Worm (Caenorhabditis elegans) whole organism, young adult: Measurements from ENCODE around the gene catp-4.

Experiments used
- B0019.2 ChIP-seq: fragments of 200-800 bp; sonication (Bioruptor generic); conservative IDR thresholded peaks from 2 replicates; pipeline ENCODE4 v1.3.6; 2022; ENCODE audit warnings: missing genetic modification reagents, missing genetic modification characterization, missing compliant biosample characterization
- F23B12.7 ChIP-seq: sonication (generic microtip); optimal IDR thresholded peaks from 2 replicates; lab custom pipeline; 2017; ENCODE audit warnings: missing genetic modification characterization, mild to moderate bottlenecking, missing compliant biosample characterization, antibody characterized with exemption, moderate library complexity; ENCODE audit not compliant: insufficient read depth
- F37B4.10 ChIP-seq: fragments of 200-800 bp; sonication (Bioruptor generic); IDR thresholded peaks from 2 replicates; pipeline ENCODE4 v1.3.6; 2022; ENCODE audit warnings: missing genetic modification characterization, missing compliant biosample characterization
- F55B11.4 ChIP-seq: sonication (generic microtip); optimal IDR thresholded peaks from 2 replicates; lab custom pipeline; 2016; ENCODE audit warnings: missing compliant biosample characterization, missing genetic modification characterization, borderline replicate concordance; ENCODE audit not compliant: insufficient read depth
- K12H6.12 ChIP-seq: fragments of 200-800 bp; sonication (Bioruptor generic); optimal IDR thresholded peaks from 2 replicates; lab custom pipeline; 2018; ENCODE audit warnings: mild to moderate bottlenecking, missing genetic modification characterization, missing compliant biosample characterization
- T26A5.8 ChIP-seq: sonication (generic microtip); optimal IDR thresholded peaks from 2 replicates; lab custom pipeline; 2016; ENCODE audit warnings: missing genetic modification characterization, missing compliant biosample characterization
- Y67H2A.10 ChIP-seq: fragments of 200-800 bp; sonication (Bioruptor generic); conservative IDR thresholded peaks from 2 replicates; pipeline ENCODE4 v1.3.6; 2022; ENCODE audit warnings: missing genetic modification reagents, missing genetic modification characterization, missing compliant biosample characterization
- ZK185.1 ChIP-seq: sonication (generic microtip); optimal IDR thresholded peaks from 2 replicates; lab custom pipeline; 2016; ENCODE audit warnings: mild to moderate bottlenecking, missing genetic modification characterization, missing compliant biosample characterization; ENCODE audit not compliant: poor library complexity, severe bottlenecking
- aptf-2 ChIP-seq: fragments of 200-800 bp; sonication (Bioruptor generic); conservative IDR thresholded peaks from 2 replicates; pipeline ENCODE4 v1.3.6; 2022; ENCODE audit warnings: missing genetic modification reagents, missing genetic modification characterization, missing compliant biosample characterization
- aptf-3 ChIP-seq: fragments of 200-800 bp; sonication (Bioruptor generic); IDR thresholded peaks from 2 replicates; pipeline ENCODE4 v1.3.6; 2022; ENCODE audit warnings: missing genetic modification characterization, missing compliant biosample characterization
- atf-7 ChIP-seq: sonication (generic microtip); optimal IDR thresholded peaks from 2 replicates; lab custom pipeline; 2017; ENCODE audit warnings: mild to moderate bottlenecking, missing genetic modification characterization, missing compliant biosample characterization
- cebp-1 ChIP-seq, 2 experiments: fragments of 200-800 bp in 1 of 2; sonication (Bioruptor generic) in 1 of 2; sonication (generic microtip) in 1 of 2; IDR thresholded peaks in 1 of 2; optimal IDR thresholded peaks in 1 of 2; 2 replicates each; pipeline versions ENCODE4 v1.3.6 to Lab custom; 2017 to 2022; ENCODE audit warnings: missing compliant biosample characterization in 2 of 2, missing genetic modification characterization in 2 of 2, mild to moderate bottlenecking in 1 of 2, missing genetic modification reagents in 1 of 2, moderate library complexity in 1 of 2
- ceh-100 ChIP-seq: fragments of 200-800 bp; sonication (Bioruptor generic); IDR thresholded peaks from 2 replicates; pipeline ENCODE4 v1.3.6; 2022; ENCODE audit warnings: missing genetic modification reagents, missing genetic modification characterization, missing compliant biosample characterization
- ceh-58 ChIP-seq: fragments of 200-800 bp; sonication (Bioruptor generic); IDR thresholded peaks from 2 replicates; pipeline ENCODE4 v1.3.6; 2022; ENCODE audit warnings: missing genetic modification characterization, missing compliant biosample characterization
- ceh-79 ChIP-seq: sonication (generic microtip); optimal IDR thresholded peaks from 2 replicates; lab custom pipeline; 2017; ENCODE audit warnings: mild to moderate bottlenecking, missing genetic modification characterization, missing compliant biosample characterization
- chd-7 ChIP-seq: sonication (generic microtip); optimal IDR thresholded peaks from 2 replicates; lab custom pipeline; 2016; ENCODE audit warnings: mild to moderate bottlenecking, missing genetic modification characterization, moderate library complexity, missing compliant biosample characterization
- die-1 ChIP-seq: sonication (generic microtip); optimal IDR thresholded peaks from 2 replicates; lab custom pipeline; 2016; ENCODE audit warnings: missing genotype, mild to moderate bottlenecking, missing genetic modification characterization, missing compliant biosample characterization
- dpff-1 ChIP-seq: sonication (generic microtip); optimal IDR thresholded peaks from 2 replicates; lab custom pipeline; 2017; ENCODE audit warnings: mild to moderate bottlenecking, missing genetic modification characterization, missing compliant biosample characterization
- efl-1 ChIP-seq: fragments of 150-350 bp; optimal IDR thresholded peaks from 2 replicates; lab custom pipeline; 2014; ENCODE audit warnings: missing biosample characterization, missing genetic modification reagents, missing genetic modification characterization
- egl-18 ChIP-seq: fragments of 200-800 bp; sonication (Bioruptor generic); IDR thresholded peaks from 2 replicates; pipeline ENCODE4 v1.3.6; 2022; ENCODE audit warnings: missing genetic modification reagents, missing genetic modification characterization, missing compliant biosample characterization
- egrh-3 ChIP-seq: fragments of 200-800 bp; sonication (Bioruptor generic); IDR thresholded peaks from 2 replicates; pipeline ENCODE4 v1.3.6; 2022; ENCODE audit warnings: missing genetic modification reagents, missing genetic modification characterization, missing compliant biosample characterization
- hlh-12 ChIP-seq: sonication (generic microtip); optimal IDR thresholded peaks from 2 replicates; lab custom pipeline; 2016; ENCODE audit warnings: missing genetic modification characterization, missing compliant biosample characterization
- hlh-26 ChIP-seq: fragments of 200-800 bp; sonication (Bioruptor generic); conservative IDR thresholded peaks from 2 replicates; pipeline ENCODE4 v1.3.6; 2022; ENCODE audit warnings: missing genetic modification reagents, missing genetic modification characterization, missing compliant biosample characterization
- hrde-1 ChIP-seq: sonication (generic microtip); optimal IDR thresholded peaks from 2 replicates; lab custom pipeline; 2016; ENCODE audit warnings: missing genetic modification characterization, mild to moderate bottlenecking, missing compliant biosample characterization, moderate library complexity, missing genotype, missing genetic modification reagents, borderline replicate concordance
- let-526 ChIP-seq: fragments of 200-800 bp; sonication (Bioruptor generic); IDR thresholded peaks from 2 replicates; pipeline ENCODE4 v1.3.6; 2022; ENCODE audit warnings: missing genetic modification reagents, missing genetic modification characterization, missing compliant biosample characterization
- let-607 ChIP-seq, 2 experiments: fragments of 200-800 bp in 1 of 2; sonication (Bioruptor generic) in 1 of 2; sonication (generic microtip) in 1 of 2; optimal IDR thresholded peaks; 2 replicates each; lab custom pipeline; 2016 to 2018; ENCODE audit warnings: mild to moderate bottlenecking in 2 of 2, missing compliant biosample characterization in 2 of 2, missing genetic modification characterization in 2 of 2, moderate library complexity in 2 of 2, missing genotype in 1 of 2
- lin-35 ChIP-seq, 3 experiments: fragments of 150-350 bp in 2 of 3; sonication (generic microtip) in 1 of 3; optimal IDR thresholded peaks; 2 replicates each; lab custom pipeline; 2014 to 2018; ENCODE audit warnings: missing biosample characterization in 3 of 3, missing genetic modification characterization in 3 of 3, missing genetic modification reagents in 3 of 3
- lin-40 ChIP-seq: sonication (generic microtip); optimal IDR thresholded peaks from 2 replicates; lab custom pipeline; 2016; ENCODE audit warnings: missing genetic modification characterization, mild to moderate bottlenecking, missing compliant biosample characterization, missing genotype, missing genetic modification reagents
- madf-10 ChIP-seq: sonication (generic microtip); optimal IDR thresholded peaks from 2 replicates; lab custom pipeline; 2016; ENCODE audit warnings: mild to moderate bottlenecking, missing genetic modification characterization, missing compliant biosample characterization
- mcd-1 ChIP-seq: fragments of 200-800 bp; sonication (Bioruptor generic); IDR thresholded peaks from 2 replicates; pipeline ENCODE4 v1.3.6; 2022; ENCODE audit warnings: missing genetic modification reagents, missing genetic modification characterization, missing compliant biosample characterization
- mxl-1 ChIP-seq: sonication (generic microtip); optimal IDR thresholded peaks from 2 replicates; lab custom pipeline; 2016; ENCODE audit warnings: missing genetic modification characterization, missing compliant biosample characterization
- nfyb-1 ChIP-seq: fragments of 200-800 bp; sonication (Bioruptor generic); IDR thresholded peaks from 2 replicates; pipeline ENCODE4 v1.3.6; 2022; ENCODE audit warnings: missing genetic modification reagents, missing genetic modification characterization, missing compliant biosample characterization
- nhr-120 ChIP-seq: fragments of 200-800 bp; sonication (Bioruptor generic); IDR thresholded peaks from 2 replicates; pipeline ENCODE4 v1.3.6; 2022; ENCODE audit warnings: missing genetic modification characterization, missing compliant biosample characterization
- nhr-80 ChIP-seq: sonication (generic microtip); optimal IDR thresholded peaks from 2 replicates; lab custom pipeline; 2016; ENCODE audit warnings: missing genetic modification characterization, missing compliant biosample characterization
- nhr-90 ChIP-seq: sonication (generic microtip); optimal IDR thresholded peaks from 2 replicates; lab custom pipeline; 2016; ENCODE audit warnings: missing genotype, mild to moderate bottlenecking, missing genetic modification characterization, missing compliant biosample characterization
- rcor-1 ChIP-seq: fragments of 200-800 bp; sonication (Bioruptor generic); IDR thresholded peaks from 2 replicates; pipeline ENCODE4 v1.3.6; 2022; ENCODE audit warnings: missing genetic modification reagents, missing genetic modification characterization, missing compliant biosample characterization
- repo-1 ChIP-seq: sonication (generic microtip); optimal IDR thresholded peaks from 2 replicates; lab custom pipeline; 2017; ENCODE audit warnings: mild to moderate bottlenecking, missing genetic modification characterization, missing compliant biosample characterization
- tbx-9 ChIP-seq: sonication (generic microtip); optimal IDR thresholded peaks from 2 replicates; lab custom pipeline; 2016; ENCODE audit warnings: borderline replicate concordance, missing genetic modification characterization, inconsistent platforms, missing compliant biosample characterization
- unc-130 ChIP-seq: sonication (generic microtip); optimal IDR thresholded peaks from 2 replicates; lab custom pipeline; 2016; ENCODE audit warnings: missing genetic modification reagents, missing genetic modification characterization, missing compliant biosample characterization
- ztf-6 ChIP-seq: fragments of 200-800 bp; sonication (Bioruptor generic); IDR thresholded peaks from 2 replicates; pipeline ENCODE4 v1.3.6; 2022; ENCODE audit warnings: missing genetic modification reagents, missing genetic modification characterization, missing compliant biosample characterization

catp-4 gene

DNA sequence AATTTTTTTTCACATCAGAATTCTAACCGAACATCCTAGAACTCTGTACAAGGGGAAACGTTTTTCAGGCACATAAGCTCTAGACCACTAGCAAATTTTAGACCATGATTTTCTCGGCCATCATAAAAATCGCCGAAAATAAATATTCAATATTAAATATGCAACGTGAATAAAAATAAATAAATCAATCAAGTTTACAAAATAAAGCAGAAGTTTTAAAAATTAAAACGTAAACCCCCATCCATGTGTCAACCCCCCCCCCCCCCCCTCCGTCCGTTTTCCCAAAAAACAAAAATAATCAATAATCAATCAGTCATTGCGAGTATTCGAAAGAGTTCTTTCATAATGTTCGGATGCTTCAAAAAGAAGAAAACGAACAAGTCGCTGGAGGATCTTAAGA is at the start of gene catp-4:
TSS of gene catp-4 (plus strand) at position 301 of the 400 bp plus-strand sequence.
- no peak for TF ChIP-seq dpff-1 (tag; lab: Kevin White, UChicago)
- no peak for TF ChIP-seq atf-7 (tag; lab: Kevin White, UChicago)
- no peak for TF ChIP-seq nfyb-1 (GFP tag; lab: Robert Waterston, UW)
- no peak for TF ChIP-seq repo-1 (tag; lab: Kevin White, UChicago)
- TF ChIP-seq, all 124 proteins: peak for 0

DNA sequence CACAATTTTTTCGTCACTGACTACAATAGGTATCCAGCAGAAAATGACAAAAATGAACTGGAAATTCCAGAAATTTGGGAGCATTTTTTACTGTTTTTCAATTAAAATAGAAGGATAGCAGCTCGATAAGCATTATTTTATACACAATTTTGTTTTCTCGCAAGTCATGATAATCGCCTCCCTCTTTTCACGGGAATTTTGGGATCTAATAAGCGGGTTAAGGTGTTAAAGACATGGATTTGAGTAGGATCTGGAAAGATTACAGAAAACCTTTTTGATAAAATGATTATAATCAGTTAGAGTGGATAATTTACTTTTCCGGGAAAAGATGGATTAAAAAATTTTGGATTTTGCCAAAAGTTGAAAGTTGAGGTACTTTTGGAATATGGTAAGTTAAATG is 44.7 kb upstream of the catp-4 start, which contains the start of gene gcy-29:
TSS of gene gcy-29 (minus strand) at position 101 of the 400 bp plus-strand sequence.
- TF ChIP-seq egrh-3 (GFP tag; lab: Robert Waterston, UW) (no peak), nfyb-1 (GFP tag; lab: Robert Waterston, UW) (no peak), hrde-1 (tag; lab: Kevin White, UChicago) (no peak), F37B4.10 (GFP tag; lab: Robert Waterston, UW) (no peak), B0019.2 (GFP tag; lab: Robert Waterston, UW) (no peak), hlh-12 (tag; lab: Kevin White, UChicago) (no peak), chd-7 (tag; lab: Kevin White, UChicago) (no peak)

DNA sequence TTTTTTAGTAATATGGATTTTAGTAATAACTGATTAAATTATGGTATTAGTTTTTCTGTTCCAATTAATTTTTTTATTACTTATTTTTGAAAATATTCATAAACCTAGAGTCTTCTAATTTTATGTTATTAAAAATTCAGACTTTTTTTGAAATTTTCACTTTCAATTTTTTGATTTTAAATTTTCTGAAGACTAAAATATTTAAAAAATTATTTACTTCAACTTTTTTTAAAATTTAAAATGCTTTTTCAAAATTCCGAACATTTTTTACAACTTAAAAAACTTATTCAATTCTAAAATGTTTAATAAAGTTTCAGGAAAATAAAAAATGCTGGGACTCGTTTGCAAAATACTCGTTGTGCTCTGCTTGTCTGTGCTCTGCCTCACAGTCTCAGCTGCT is 42.8 kb upstream of the catp-4 start, which contains the start of gene nlp-41:
TSS of gene nlp-41 (plus strand) at position 301 of the 400 bp plus-strand sequence.
- TF ChIP-seq let-607 (tag; optimal IDR thresholded peaks at IDR 0.05; lab: Kevin White, UChicago) (no peak), K12H6.12 (tag; lab: Kevin White, UChicago) (no peak), aptf-3 (no peak), tbx-9 (tag; lab: Kevin White, UChicago) (no peak), mcd-1 (no peak), cebp-1 (GFP tag; IDR thresholded peaks at IDR 0.05; lab: Robert Waterston, UW) (no peak), cebp-1 (tag; optimal IDR thresholded peaks at IDR 0.05; lab: Kevin White, UChicago) (no peak), madf-10 (no peak), egrh-3 (GFP tag; lab: Robert Waterston, UW) (no peak), hlh-26 (no peak)

DNA sequence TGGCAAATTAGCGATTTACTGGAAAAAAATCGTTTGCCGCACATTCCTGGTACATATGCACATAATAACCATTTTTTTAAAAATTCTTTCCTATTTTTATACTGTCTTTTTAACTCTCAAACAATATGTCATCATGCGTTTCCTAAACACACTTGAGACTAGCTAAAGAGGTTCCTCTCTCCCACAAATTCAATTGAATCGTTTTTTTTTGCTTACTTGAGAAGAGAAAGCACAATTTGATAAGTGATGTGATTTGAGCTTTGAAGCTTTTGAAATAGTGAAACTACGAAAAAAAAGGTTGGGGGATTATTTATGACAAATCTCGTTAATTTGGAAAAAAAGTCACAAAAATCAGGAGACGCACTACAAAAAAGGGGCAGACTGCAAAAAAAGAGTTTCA is 38.4 kb upstream of the catp-4 start:
- TF ChIP-seq ceh-100 (GFP tag; lab: Robert Waterston, UW) (no peak), unc-130 (GFP tag; lab: Kevin White, UChicago) (no peak), chd-7 (tag; lab: Kevin White, UChicago) (no peak), nhr-80 (tag; lab: Kevin White, UChicago) (no peak), ceh-58 (GFP tag; lab: Robert Waterston, UW) (no peak), madf-10 (no peak), T26A5.8 (tag; lab: Kevin White, UChicago) (no peak), efl-1 (GFP tag; lab: Kevin White, UChicago) (no peak), egl-18 (GFP tag; lab: Robert Waterston, UW) (no peak), F23B12.7 (tag; lab: Kevin White, UChicago) (no peak), lin-40 (no peak), F55B11.4 (no peak), let-526 (GFP tag; lab: Robert Waterston, UW) (no peak)
- TF ChIP-seq, all 124 proteins: peak for 0

DNA sequence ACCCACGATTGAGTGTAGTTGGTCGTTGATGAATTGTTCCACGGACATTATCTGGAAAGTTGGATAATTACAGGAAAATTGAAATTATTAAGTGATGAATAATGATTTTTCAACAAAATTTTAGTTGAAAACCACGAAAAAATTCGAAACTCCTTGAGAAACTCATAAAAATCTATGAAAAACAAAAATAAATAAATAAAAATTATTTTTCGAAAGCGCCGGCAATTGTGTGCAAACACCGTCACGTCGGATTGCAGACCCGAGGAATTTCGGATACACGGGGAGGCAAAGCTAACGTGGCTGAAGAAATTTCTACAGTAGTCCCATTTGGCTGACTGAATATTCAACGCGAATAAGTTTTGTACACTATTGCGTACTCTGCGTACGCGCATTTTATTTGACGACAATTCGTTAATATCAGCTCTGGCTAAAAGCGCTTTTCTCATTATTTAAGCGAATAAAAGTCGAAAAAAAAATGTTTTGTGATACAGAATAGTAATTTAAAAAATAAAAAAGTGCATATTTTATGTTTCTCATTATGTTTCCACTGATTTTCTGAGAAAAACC is 31.7 kb upstream of the catp-4 start, which contains the start of gene mog-4:
TSS of gene mog-4 (minus strand) at position 51 of the 567 bp plus-strand sequence.
- TF ChIP-seq rcor-1 (GFP tag; lab: Robert Waterston, UW) (peak; percentile 99), ceh-58 (GFP tag; lab: Robert Waterston, UW) (0 out of 2 replicates have a peak, but pooled peaks have one; percentile 15), ceh-79 (tag; lab: Kevin White, UChicago) (peak; percentile 61), nhr-90 (tag; lab: Kevin White, UChicago) (peak; percentile 64), egl-18 (GFP tag; lab: Robert Waterston, UW) (peak; percentile 97), ztf-6 (GFP tag; lab: Robert Waterston, UW) (peak; percentile 100), mxl-1 (tag; lab: Kevin White, UChicago) (peak; percentile 28), nhr-120 (GFP tag; lab: Robert Waterston, UW) (peak; percentile 98), die-1 (peak; percentile 45), Y67H2A.10 (GFP tag; lab: Robert Waterston, UW) (peak; percentile 99), ZK185.1 (peak; percentile 97), aptf-2 (GFP tag; lab: Robert Waterston, UW) (peak; percentile 99), lin-35 (GFP tag; optimal IDR thresholded peaks at IDR 0.05; lab: Kevin White, UChicago) (peak in 2 of 3 experiments; percentile 26 to 84), cebp-1 (GFP tag; IDR thresholded peaks at IDR 0.05; lab: Robert Waterston, UW) (peak; percentile 97), cebp-1 (tag; optimal IDR thresholded peaks at IDR 0.05; lab: Kevin White, UChicago) (peak; percentile 94)
